Worm (Caenorhabditis elegans): ENCODE results near the gene Y39A3CL.4.

Gene Y39A3CL.4

DNA sequence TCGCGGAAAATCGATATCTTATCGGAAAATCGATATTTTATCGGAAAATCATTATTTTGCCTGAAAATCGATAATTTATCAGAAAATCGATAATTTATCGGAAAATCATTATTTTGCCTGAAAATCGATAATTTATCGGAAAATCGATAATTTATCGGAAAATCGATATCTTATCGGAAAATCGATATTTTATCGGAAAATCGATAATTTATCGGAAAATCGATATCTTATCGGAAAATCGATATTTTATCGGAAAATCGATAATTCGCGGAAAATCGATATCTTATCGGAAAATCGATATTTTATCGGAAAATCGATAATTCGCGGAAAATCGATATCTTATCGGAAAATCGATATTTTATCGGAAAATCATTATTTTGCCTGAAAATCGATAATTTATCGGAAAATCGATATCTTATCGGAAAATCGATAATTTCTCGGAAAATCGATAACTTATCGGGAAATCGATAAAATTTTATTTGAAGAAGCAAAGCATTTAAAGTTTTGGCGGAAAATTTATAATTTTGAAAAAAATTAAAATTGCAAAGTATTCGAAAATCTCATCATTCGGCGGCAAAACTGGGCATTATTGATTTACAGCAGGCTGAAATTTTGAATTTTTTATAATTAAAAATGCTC lies 29.5 kb upstream of the Y39A3CL.4 start:
- TF ChIP-seq hmg-1.1 (GFP tag; IDR thresholded peaks at IDR 0.05) = peak; percentile 43; the same call in 1 of the 2 replicates
- TF ChIP-seq ceh-28 (tag; optimal IDR thresholded peaks at IDR 0.05) = peak; percentile 99
- 0 out of 2 replicates have a peak, but pooled peaks have one; percentile 30 for TF ChIP-seq ctbp-1 (GFP tag; IDR thresholded peaks at IDR 0.05)
- 0 out of 2 replicates have a peak, but pooled peaks have one; percentile 11 for TF ChIP-seq dmd-6 (GFP tag; IDR thresholded peaks at IDR 0.05)
- peak; percentile 99 for TF ChIP-seq F44E2.7 (GFP tag; IDR thresholded peaks at IDR 0.05)

DNA sequence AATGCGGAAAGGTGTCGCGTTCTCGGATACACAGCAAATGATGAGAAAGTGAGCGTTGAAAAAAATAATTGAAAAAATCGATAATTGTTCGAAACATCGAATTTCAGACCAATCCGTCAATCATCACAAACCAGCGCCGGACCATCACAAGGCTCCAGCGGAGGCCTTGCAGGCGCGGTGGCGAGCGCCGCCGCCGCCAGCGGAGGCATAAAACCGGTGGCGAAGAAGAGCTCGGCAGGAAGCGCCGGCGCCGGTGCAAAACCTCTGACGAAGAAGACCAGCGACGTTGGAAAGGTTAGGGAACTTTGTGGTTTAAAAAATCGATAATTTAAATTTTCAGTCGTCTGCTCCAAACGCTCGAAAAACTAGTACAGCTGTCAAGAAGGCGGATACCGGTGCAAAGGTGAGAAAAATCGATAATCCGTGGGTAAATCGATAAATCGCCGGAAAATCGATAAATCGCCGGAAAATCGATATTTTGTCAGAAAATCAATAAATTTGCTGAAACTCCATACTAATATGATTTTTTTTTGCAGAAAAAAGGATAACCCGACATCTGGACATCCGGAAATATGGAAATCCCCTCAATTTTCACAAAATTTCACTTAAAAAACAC lies 28.4 kb upstream of the Y39A3CL.4 start:
- TF ChIP-seq nhr-48 (tag; optimal IDR thresholded peaks at IDR 0.05) (no peak), set-16 (GFP tag; IDR thresholded peaks at IDR 0.05) (peak; percentile 97), vab-7 (GFP tag; IDR thresholded peaks at IDR 0.05) (no peak), ceh-28 (tag; optimal IDR thresholded peaks at IDR 0.05) (peak; percentile 94)

ce11 chrIII:1805415-1806008 lies 27.6 kb upstream of the Y39A3CL.4 start:
- TF ChIP-seq ceh-28 (tag; optimal IDR thresholded peaks at IDR 0.05) (peak; percentile 98), F49E8.2 (tag; optimal IDR thresholded peaks at IDR 0.05; ENCODE audit: borderline replicate concordance) (no peak)

- TF ChIP-seq gei-8 (GFP tag; optimal IDR thresholded peaks at IDR 0.05) = no peak
- no peak for TF ChIP-seq ZK337.2 (GFP tag; IDR thresholded peaks at IDR 0.05)
- TF ChIP-seq aha-1 (tag) = peak; percentile 14
- peak; percentile 93 for TF ChIP-seq set-16 (GFP tag; IDR thresholded peaks at IDR 0.05)
- no peak for TF ChIP-seq lin-15B (tag; optimal IDR thresholded peaks at IDR 0.05)
- TF ChIP-seq snpc-1.2 (GFP tag; IDR thresholded peaks at IDR 0.05) = no peak
Measured at ce11 chrIII:1804477-1804876, 26.6 kb upstream of the Y39A3CL.4 start.

ce11 chrIII:1803000-1803399 lies 25.1 kb upstream of the Y39A3CL.4 start:
- TF ChIP-seq egl-27 (tag; optimal IDR thresholded peaks at IDR 0.05) (no peak), egl-43 (GFP tag; IDR thresholded peaks at IDR 0.05) (0 out of 2 replicates have a peak, but pooled peaks have one; percentile 16), mdt-29 (GFP tag; IDR thresholded peaks at IDR 0.05) (no peak), set-16 (GFP tag; IDR thresholded peaks at IDR 0.05) (peak; percentile 91), F26F4.8 (GFP tag; conservative IDR thresholded peaks at IDR 0.05) (0 out of 2 replicates have a peak, but pooled peaks have one; percentile 9), Y5F2A.4 (GFP tag; optimal IDR thresholded peaks at IDR 0.05) (no peak)

ce11 chrIII:1799407-1799806 lies 21.5 kb upstream of the Y39A3CL.4 start:
- TF ChIP-seq spr-1 (tag; optimal IDR thresholded peaks at IDR 0.05) (no peak), set-16 (GFP tag; IDR thresholded peaks at IDR 0.05) (peak; percentile 61)

ce11 chrIII:1794100-1794499 lies 16.2 kb upstream of the Y39A3CL.4 start:
- TF ChIP-seq nhr-76 (tag; optimal IDR thresholded peaks at IDR 0.05) = no peak
- TF ChIP-seq skn-1 (tag; optimal IDR thresholded peaks at IDR 0.05) = no peak
- no peak for TF ChIP-seq unc-39 (tag; optimal IDR thresholded peaks at IDR 0.05)
- TF ChIP-seq dve-1 (tag; optimal IDR thresholded peaks at IDR 0.05; ENCODE audit: insufficient read depth) = no peak
- no peak for TF ChIP-seq ZK337.2 (GFP tag; IDR thresholded peaks at IDR 0.05)
- TF ChIP-seq spr-1 (tag; optimal IDR thresholded peaks at IDR 0.05) = no peak
- TF ChIP-seq ceh-28 (tag; optimal IDR thresholded peaks at IDR 0.05) = peak; percentile 78
- no peak for TF ChIP-seq gei-8 (GFP tag; optimal IDR thresholded peaks at IDR 0.05)

ce11 chrIII:1793416-1793815 lies 15.5 kb upstream of the Y39A3CL.4 start:
- TF ChIP-seq mxl-2 (GFP tag; conservative IDR thresholded peaks at IDR 0.05) (no peak), nhr-25 (tag; optimal IDR thresholded peaks at IDR 0.05; ENCODE audit: borderline replicate concordance, insufficient read depth) (no peak), nhr-111 (GFP tag; optimal IDR thresholded peaks at IDR 0.05) (no peak), lir-3 (tag; optimal IDR thresholded peaks at IDR 0.05) (no peak), ama-1 (optimal IDR thresholded peaks at IDR 0.05) (no peak), ceh-28 (tag; optimal IDR thresholded peaks at IDR 0.05) (peak; percentile 90), aha-1 (tag) (peak; percentile 33)

Data from whole organism, L4 larva.